Fruit fly (Drosophila melanogaster) whole organism, embryonic: ENCODE results near the gene cher.

Source experiments
- Adf1 ChIP-seq: fragments of 200-800 bp; sonication (Bioruptor generic); IDR thresholded peaks from 2 replicates; pipeline ENCODE4 v1.3.6; 2022; ENCODE audit warnings: missing biosample characterization, missing genetic modification characterization
- CG10959 ChIP-seq: fragments of 200-800 bp; sonication (Bioruptor generic); IDR thresholded peaks from 2 replicates; pipeline ENCODE4 v1.3.6; 2022; ENCODE audit warnings: missing biosample characterization, missing genetic modification characterization
- CG12299 ChIP-seq: fragments of 200-800 bp; sonication (Bioruptor generic); optimal IDR thresholded peaks from 2 replicates; lab custom pipeline; 2018; ENCODE audit warnings: missing biosample characterization, mild to moderate bottlenecking, missing genetic modification characterization
- CG16863 ChIP-seq: fragments of 200-800 bp; sonication (Bioruptor generic); optimal IDR thresholded peaks from 3 replicates; lab custom pipeline; 2016; ENCODE audit warnings: missing biosample characterization, missing genetic modification characterization
- CG2678 ChIP-seq: fragments of 200-800 bp; sonication (Bioruptor generic); optimal IDR thresholded peaks from 3 replicates; lab custom pipeline; 2019; ENCODE audit warnings: missing biosample characterization, mild to moderate bottlenecking, missing genetic modification characterization, moderate library complexity
- CG32532 ChIP-seq: fragments of 200-800 bp; sonication (Bioruptor generic); IDR thresholded peaks from 2 replicates; pipeline ENCODE4 v1.3.6; 2022; ENCODE audit warnings: missing biosample characterization, missing genetic modification characterization
- CG32772 ChIP-seq: fragments of 200-800 bp; sonication (Bioruptor generic); IDR thresholded peaks from 2 replicates; pipeline ENCODE4 v1.3.6; 2022; ENCODE audit warnings: missing biosample characterization, missing genetic modification characterization
- CG33213 ChIP-seq: fragments of 200-800 bp; sonication (Bioruptor generic); optimal IDR thresholded peaks from 3 replicates; lab custom pipeline; 2016; ENCODE audit warnings: missing biosample characterization, missing genetic modification characterization
- CG3995 ChIP-seq: fragments of 200-800 bp; sonication (Bioruptor generic); optimal IDR thresholded peaks from 3 replicates; lab custom pipeline; 2016; ENCODE audit warnings: missing biosample characterization, missing genetic modification characterization
- CG4730 ChIP-seq: fragments of 200-800 bp; sonication (Bioruptor generic); IDR thresholded peaks from 2 replicates; pipeline ENCODE4 v1.3.6; 2022; ENCODE audit warnings: missing biosample characterization, missing genetic modification characterization
- CG4820 ChIP-seq: fragments of 200-800 bp; sonication (Bioruptor generic); optimal IDR thresholded peaks from 3 replicates; lab custom pipeline; 2016; ENCODE audit warnings: missing biosample characterization, missing genetic modification characterization
- CG6813 ChIP-seq: fragments of 200-800 bp; sonication (Bioruptor generic); optimal IDR thresholded peaks from 2 replicates; lab custom pipeline; 2017; ENCODE audit warnings: missing biosample characterization, missing genetic modification characterization, mild to moderate bottlenecking, moderate library complexity, missing genetic modification reagents
- CG7271 ChIP-seq: fragments of 200-800 bp; sonication (Bioruptor generic); optimal IDR thresholded peaks from 2 replicates; lab custom pipeline; 2018; ENCODE audit warnings: missing biosample characterization, mild to moderate bottlenecking, missing genetic modification characterization, moderate library complexity
- CG7839 ChIP-seq: fragments of 200-800 bp; sonication (Bioruptor generic); optimal IDR thresholded peaks from 3 replicates; lab custom pipeline; 2018; ENCODE audit warnings: missing biosample characterization, mild to moderate bottlenecking, missing genetic modification characterization, moderate library complexity
- CG9215 ChIP-seq: fragments of 200-800 bp; sonication (Bioruptor generic); IDR thresholded peaks from 2 replicates; pipeline ENCODE4 v1.3.6; 2022; ENCODE audit warnings: missing biosample characterization, missing genetic modification characterization
- Deaf1 ChIP-seq: fragments of 200-800 bp; optimal IDR thresholded peaks from 3 replicates; lab custom pipeline; 2019; ENCODE audit warnings: missing biosample characterization, mild to moderate bottlenecking, missing genetic modification characterization, moderate library complexity
- Dref ChIP-seq: fragments of 200-800 bp; sonication (Bioruptor generic); IDR thresholded peaks from 2 replicates; pipeline ENCODE4 v1.3.6; 2022; ENCODE audit warnings: missing biosample characterization, missing genetic modification characterization
- E2f2 ChIP-seq: fragments of 200-800 bp; sonication (Bioruptor generic); IDR thresholded peaks from 2 replicates; pipeline ENCODE4 v1.3.6; 2022; ENCODE audit warnings: missing biosample characterization, missing genetic modification characterization
- Fer2 ChIP-seq: fragments of 200-800 bp; sonication (Bioruptor generic); optimal IDR thresholded peaks from 2 replicates; lab custom pipeline; 2018; ENCODE audit warnings: missing biosample characterization, mild to moderate bottlenecking, missing genetic modification characterization, moderate library complexity
- Fer3 ChIP-seq: fragments of 200-800 bp; sonication (Bioruptor generic); optimal IDR thresholded peaks from 2 replicates; lab custom pipeline; 2018; ENCODE audit warnings: missing biosample characterization, mild to moderate bottlenecking, missing genetic modification characterization, moderate library complexity
- NC2α ChIP-seq: fragments of 200-800 bp; sonication (Bioruptor generic); optimal IDR thresholded peaks from 2 replicates; lab custom pipeline; 2016; ENCODE audit warnings: missing biosample characterization, missing genetic modification characterization
- Oli ChIP-seq: fragments of 200-800 bp; sonication (Bioruptor generic); optimal IDR thresholded peaks from 2 replicates; lab custom pipeline; 2018; ENCODE audit warnings: missing biosample characterization, mild to moderate bottlenecking, missing genetic modification characterization, moderate library complexity
- Ssrp ChIP-seq: fragments of 200-800 bp; sonication (Bioruptor generic); optimal IDR thresholded peaks from 2 replicates; lab custom pipeline; 2018; ENCODE audit warnings: missing biosample characterization, mild to moderate bottlenecking, missing genetic modification characterization, moderate library complexity
- YL-1 ChIP-seq: fragments of 200-800 bp; sonication (Bioruptor generic); optimal IDR thresholded peaks from 3 replicates; lab custom pipeline; 2017; ENCODE audit warnings: missing biosample characterization, mild to moderate bottlenecking, missing genetic modification characterization
- ac ChIP-seq: fragments of 200-800 bp; sonication (Bioruptor generic); optimal IDR thresholded peaks from 3 replicates; lab custom pipeline; 2017; ENCODE audit warnings: missing biosample characterization, mild to moderate bottlenecking, missing genetic modification characterization
- ap ChIP-seq: fragments of 200-800 bp; sonication (Bioruptor generic); IDR thresholded peaks from 2 replicates; pipeline ENCODE4 v1.3.6; 2022; ENCODE audit warnings: missing biosample characterization, missing genetic modification characterization
- bbx ChIP-seq: fragments of 200-800 bp; sonication (Bioruptor generic); IDR thresholded peaks from 2 replicates; pipeline ENCODE4 v1.3.6; 2022; ENCODE audit warnings: missing biosample characterization, missing genetic modification characterization; ENCODE audit not compliant: partially characterized antibody
- cg ChIP-seq: fragments of 200-800 bp; sonication (Bioruptor generic); optimal IDR thresholded peaks from 3 replicates; lab custom pipeline; 2019; ENCODE audit warnings: missing biosample characterization, mild to moderate bottlenecking, missing genetic modification characterization, moderate library complexity
- crp ChIP-seq, 2 experiments: fragments of 200-800 bp; sonication (Bioruptor generic); optimal IDR thresholded peaks; 2 replicates in 1 of 2; 3 replicates in 1 of 2; lab custom pipeline; 2017; ENCODE audit warnings: missing biosample characterization in 2 of 2, missing genetic modification characterization in 2 of 2, mild to moderate bottlenecking in 1 of 2, moderate library complexity in 1 of 2
- disco-r ChIP-seq: fragments of 200-800 bp; sonication (Bioruptor generic); optimal IDR thresholded peaks from 2 replicates; lab custom pipeline; 2016; ENCODE audit warnings: missing biosample characterization, missing genetic modification characterization
- ewg ChIP-seq: fragments of 200-800 bp; sonication (Bioruptor generic); optimal IDR thresholded peaks from 3 replicates; lab custom pipeline; 2017; ENCODE audit warnings: mild to moderate bottlenecking, missing biosample characterization, missing genetic modification reagents, missing genetic modification characterization
- exex ChIP-seq: fragments of 200-800 bp; sonication (Bioruptor generic); optimal IDR thresholded peaks from 4 replicates; lab custom pipeline; 2018; ENCODE audit warnings: missing biosample characterization, mild to moderate bottlenecking, missing genetic modification characterization, moderate library complexity
- fu2 ChIP-seq: fragments of 200-800 bp; sonication (Bioruptor generic); optimal IDR thresholded peaks from 2 replicates; lab custom pipeline; 2016; ENCODE audit warnings: missing biosample characterization, missing genetic modification characterization
- gcm2 ChIP-seq: fragments of 200-800 bp; sonication (Bioruptor generic); optimal IDR thresholded peaks from 2 replicates; lab custom pipeline; 2016; ENCODE audit warnings: missing biosample characterization, missing genetic modification characterization
- hbn ChIP-seq: fragments of 200-800 bp; sonication (Bioruptor generic); IDR thresholded peaks from 2 replicates; pipeline ENCODE4 v1.3.6; 2022; ENCODE audit warnings: missing biosample characterization, missing genetic modification characterization; ENCODE audit not compliant: partially characterized antibody
- her ChIP-seq: fragments of 200-800 bp; sonication (Bioruptor generic); optimal IDR thresholded peaks from 2 replicates; lab custom pipeline; 2016; ENCODE audit warnings: missing biosample characterization, missing genetic modification characterization
- nerfin-1 ChIP-seq: fragments of 200-800 bp; sonication (Bioruptor generic); optimal IDR thresholded peaks from 3 replicates; lab custom pipeline; 2019; ENCODE audit warnings: missing biosample characterization, mild to moderate bottlenecking, missing genetic modification characterization, moderate library complexity
- otp ChIP-seq: fragments of 200-800 bp; sonication (Bioruptor generic); IDR thresholded peaks from 3 replicates; pipeline ENCODE4, ENCODE4 v1.3.6; 2022; ENCODE audit warnings: missing biosample characterization, missing genetic modification characterization
- pum ChIP-seq: fragments of 200-800 bp; sonication (Bioruptor generic); optimal IDR thresholded peaks from 2 replicates; lab custom pipeline; 2016; ENCODE audit warnings: missing biosample characterization, missing genetic modification characterization
- salm ChIP-seq: fragments of 200-800 bp; sonication (Bioruptor generic); optimal IDR thresholded peaks from 2 replicates; lab custom pipeline; 2018; ENCODE audit warnings: missing biosample characterization, mild to moderate bottlenecking, missing genetic modification characterization
- sd ChIP-seq: fragments of 200-800 bp; sonication (Bioruptor generic); optimal IDR thresholded peaks from 3 replicates; lab custom pipeline; 2018; ENCODE audit warnings: missing biosample characterization, mild to moderate bottlenecking, missing genetic modification characterization, moderate library complexity
- seq ChIP-seq: fragments of 200-800 bp; sonication (Bioruptor generic); IDR thresholded peaks from 2 replicates; pipeline ENCODE4 v1.3.6; 2022; ENCODE audit warnings: missing biosample characterization, missing genetic modification characterization
- sqz ChIP-seq: fragments of 200-800 bp; sonication (Bioruptor generic); optimal IDR thresholded peaks from 3 replicates; lab custom pipeline; 2018; ENCODE audit warnings: missing biosample characterization, mild to moderate bottlenecking, missing genetic modification characterization
- wor ChIP-seq: fragments of 200-800 bp; sonication (Bioruptor generic); IDR thresholded peaks from 2 replicates; pipeline ENCODE4 v1.3.6; 2022; ENCODE audit warnings: missing biosample characterization, missing genetic modification characterization
- zf30C ChIP-seq: fragments of 200-800 bp; sonication (Bioruptor generic); optimal IDR thresholded peaks from 3 replicates; lab custom pipeline; 2018; ENCODE audit warnings: missing biosample characterization, mild to moderate bottlenecking, missing genetic modification characterization

Gene cher

dm6 chr3R:17151376-17152026 lies 26.3 kb upstream of the cher start, which contains the start of gene CG5292 (continued):
- no peak for TF ChIP-seq CG33213
- TF ChIP-seq sqz (GFP tag; lab: Kevin White, UChicago) = no peak
- TF ChIP-seq ap (GFP tag; lab: Robert Waterston, UW) = no peak
- peak; percentile 19 for TF ChIP-seq Fer2 (tag; lab: Kevin White, UChicago)
- TF ChIP-seq Fer3 (tag; lab: Kevin White, UChicago) = peak; percentile 34

dm6 chr3R:17150287-17150686 lies 25.1 kb upstream of the cher start, which contains the start of gene Smug:
Smug (plus strand) TSS chr3R:17150587.
- TF ChIP-seq nerfin-1 (tag; lab: Kevin White, UChicago) (peak; percentile 23), sd (tag; lab: Kevin White, UChicago) (no peak), CG32772 (GFP tag; lab: Robert Waterston, UW) (no peak), zf30C (GFP tag; lab: Kevin White, UChicago) (no peak), bbx (GFP tag; lab: Robert Waterston, UW) (no peak), Adf1 (GFP tag; lab: Robert Waterston, UW) (no peak), her (GFP tag; lab: Kevin White, UChicago) (no peak), CG10959 (GFP tag; lab: Robert Waterston, UW) (no peak), gcm2 (GFP tag; lab: Kevin White, UChicago) (no peak), CG7271 (tag; lab: Kevin White, UChicago) (no peak), E2f2 (GFP tag; lab: Robert Waterston, UW) (peak; percentile 16; the same call in 1 of the 2 replicates), CG16863 (GFP tag; lab: Kevin White, UChicago) (no peak), crp (GFP tag; optimal IDR thresholded peaks at IDR 0.05; lab: Kevin White, UChicago) (peak in 1 of 2 experiments; percentile 59)

dm6 chr3R:17149080-17149746 lies 24.0 kb upstream of the cher start, which contains the start of the genes m-cup and Det:
m-cup (minus strand) TSS chr3R:17149412.
Det (plus strand) TSS chr3R:17149667.
- TF ChIP-seq CG7839 (tag; lab: Kevin White, UChicago) (no peak), hbn (peak; percentile 51; the same call in 1 of the 2 replicates), NC2α (no peak), CG6813 (no peak), Oli (no peak), salm (tag; lab: Kevin White, UChicago) (no peak), cg (GFP tag; lab: Kevin White, UChicago) (no peak), ewg (GFP tag; lab: Kevin White, UChicago) (peak; percentile 54), Deaf1 (tag; lab: Kevin White, UChicago) (no peak), ac (GFP tag; lab: Kevin White, UChicago) (no peak), CG12299 (no peak), CG9215 (GFP tag; lab: Robert Waterston, UW) (no peak), seq (no peak), Dref (GFP tag; lab: Robert Waterston, UW) (peak; percentile 69), exex (no peak), disco-r (GFP tag; lab: Kevin White, UChicago) (no peak), fu2 (GFP tag; lab: Kevin White, UChicago) (no peak), CG4730 (no peak), pum (GFP tag; lab: Kevin White, UChicago) (peak; percentile 6), CG3995 (GFP tag; lab: Kevin White, UChicago) (peak; percentile 49), wor (GFP tag; lab: Robert Waterston, UW) (no peak), CG32532 (GFP tag; lab: Robert Waterston, UW) (0 out of 2 replicates have a peak, but pooled peaks have one; percentile 7), otp (GFP tag; lab: Robert Waterston, UW) (no peak), CG2678 (tag; lab: Kevin White, UChicago) (no peak), CG4820 (GFP tag; lab: Kevin White, UChicago) (peak; percentile 5), bbx (GFP tag; lab: Robert Waterston, UW) (peak; percentile 41; the same call in 1 of the 2 replicates), YL-1 (GFP tag; lab: Kevin White, UChicago) (peak; percentile 81), Ssrp (tag; lab: Kevin White, UChicago) (no peak)
